Worm (Caenorhabditis elegans) whole organism, mixed stage, embryonic: ENCODE data around the gene F49C12.1.

ENCODE experiments used
- M03D4.4 ChIP-seq: sonication (generic microtip); optimal IDR thresholded peaks from 2 replicates; lab custom pipeline; 2017; ENCODE audit warnings: mild to moderate bottlenecking, missing genetic modification characterization, missing compliant biosample characterization
- bed-3 ChIP-seq: fragments of 200-800 bp; sonication (Bioruptor generic); optimal IDR thresholded peaks from 3 replicates; lab custom pipeline; 2018; ENCODE audit warnings: mild to moderate bottlenecking, missing genetic modification characterization, moderate library complexity, missing compliant biosample characterization
- blmp-1 ChIP-seq: fragments of 150-350 bp; optimal IDR thresholded peaks from 2 replicates; lab custom pipeline; 2014; ENCODE audit warnings: missing biosample characterization, missing genetic modification characterization
- ceh-39 ChIP-seq: fragments of 150-350 bp; optimal IDR thresholded peaks from 2 replicates; lab custom pipeline; 2014; ENCODE audit warnings: missing biosample characterization, missing genetic modification characterization
- ceh-43 ChIP-seq: fragments of 200-800 bp; sonication (Bioruptor generic); optimal IDR thresholded peaks from 2 replicates; lab custom pipeline; 2018; ENCODE audit warnings: mild to moderate bottlenecking, missing genetic modification characterization, moderate library complexity, missing compliant biosample characterization
- ceh-83 ChIP-seq: fragments of 200-800 bp; sonication (Bioruptor generic); optimal IDR thresholded peaks from 2 replicates; lab custom pipeline; 2018; ENCODE audit warnings: mild to moderate bottlenecking, missing genetic modification characterization, missing compliant biosample characterization
- ces-1 ChIP-seq: fragments of 150-350 bp; optimal IDR thresholded peaks from 2 replicates; lab custom pipeline; 2014; ENCODE audit warnings: missing biosample characterization, missing genetic modification reagents, missing genetic modification characterization
- cnd-1 ChIP-seq: fragments of 200-800 bp; sonication (Bioruptor generic); optimal IDR thresholded peaks from 2 replicates; lab custom pipeline; 2018; ENCODE audit warnings: mild to moderate bottlenecking, missing genetic modification characterization, missing compliant biosample characterization
- drap-1 ChIP-seq: fragments of 200-800 bp; sonication (Bioruptor generic); optimal IDR thresholded peaks from 3 replicates; lab custom pipeline; 2018; ENCODE audit warnings: mild to moderate bottlenecking, missing genetic modification characterization, missing compliant biosample characterization
- elt-1 ChIP-seq: sonication (generic microtip); optimal IDR thresholded peaks from 2 replicates; lab custom pipeline; 2017; ENCODE audit warnings: missing genetic modification characterization, mild to moderate bottlenecking, missing compliant biosample characterization, antibody characterized with exemption, moderate library complexity, borderline replicate concordance; ENCODE audit not compliant: insufficient read depth
- elt-3 ChIP-seq: fragments of 150-350 bp; optimal IDR thresholded peaks from 2 replicates; lab custom pipeline; 2014; ENCODE audit warnings: missing biosample characterization, missing genetic modification characterization
- flh-1 ChIP-seq: fragments of 200-800 bp; sonication (Bioruptor generic); optimal IDR thresholded peaks from 2 replicates; lab custom pipeline; 2018; ENCODE audit warnings: mild to moderate bottlenecking, missing genetic modification characterization, moderate library complexity, missing compliant biosample characterization
- ham-2 ChIP-seq: fragments of 200-800 bp; sonication (Bioruptor generic); optimal IDR thresholded peaks from 2 replicates; lab custom pipeline; 2018; ENCODE audit warnings: mild to moderate bottlenecking, missing genetic modification characterization, missing compliant biosample characterization
- hlh-1 ChIP-seq: fragments of 150-350 bp; optimal IDR thresholded peaks from 2 replicates; lab custom pipeline; 2014; ENCODE audit warnings: missing biosample characterization, missing genetic modification reagents, missing genetic modification characterization
- lin-13 ChIP-seq: fragments of 150-350 bp; optimal IDR thresholded peaks from 2 replicates; lab custom pipeline; 2014; ENCODE audit warnings: missing biosample characterization, missing genetic modification characterization
- lin-32 ChIP-seq: fragments of 200-800 bp; sonication (Bioruptor generic); optimal IDR thresholded peaks from 2 replicates; lab custom pipeline; 2018; ENCODE audit warnings: mild to moderate bottlenecking, missing genetic modification characterization, missing compliant biosample characterization
- lsy-2 ChIP-seq: fragments of 150-350 bp; optimal IDR thresholded peaks from 2 replicates; lab custom pipeline; 2014; ENCODE audit warnings: missing biosample characterization, missing genetic modification characterization
- mab-5 ChIP-seq: fragments of 150-350 bp; optimal IDR thresholded peaks from 2 replicates; lab custom pipeline; 2014; ENCODE audit warnings: missing biosample characterization, missing genetic modification characterization
- mep-1 ChIP-seq: fragments of 150-350 bp; optimal IDR thresholded peaks from 2 replicates; lab custom pipeline; 2017; ENCODE audit warnings: missing biosample characterization, missing genetic modification reagents, missing genetic modification characterization, inconsistent platforms
- mls-2 ChIP-seq: sonication (generic microtip); optimal IDR thresholded peaks from 2 replicates; lab custom pipeline; 2016; ENCODE audit warnings: mild to moderate bottlenecking, missing genetic modification characterization, moderate library complexity, missing compliant biosample characterization
- nhr-12 ChIP-seq: fragments of 150-350 bp; optimal IDR thresholded peaks from 2 replicates; lab custom pipeline; 2014; ENCODE audit warnings: missing biosample characterization, missing genetic modification characterization
- nhr-2 ChIP-seq: fragments of 150-350 bp; optimal IDR thresholded peaks from 2 replicates; lab custom pipeline; 2014; ENCODE audit warnings: missing biosample characterization, missing genetic modification characterization
- nhr-237 ChIP-seq: fragments of 150-350 bp; optimal IDR thresholded peaks from 2 replicates; lab custom pipeline; 2014; ENCODE audit warnings: missing biosample characterization, missing genetic modification characterization
- nhr-28 ChIP-seq: fragments of 150-350 bp; optimal IDR thresholded peaks from 2 replicates; lab custom pipeline; 2014; ENCODE audit warnings: missing biosample characterization, missing genetic modification characterization
- nhr-76 ChIP-seq: sonication (generic microtip); optimal IDR thresholded peaks from 2 replicates; lab custom pipeline; 2017; ENCODE audit warnings: missing biosample characterization, missing genetic modification characterization
- pha-4 ChIP-seq: fragments of 150-350 bp; optimal IDR thresholded peaks from 2 replicates; lab custom pipeline; 2018; ENCODE audit warnings: missing biosample characterization, missing genetic modification reagents, missing genetic modification characterization
- sem-2 ChIP-seq: fragments of 200-800 bp; sonication (Bioruptor generic); optimal IDR thresholded peaks from 2 replicates; lab custom pipeline; 2018; ENCODE audit warnings: mild to moderate bottlenecking, missing genetic modification characterization, missing compliant biosample characterization
- snpc-4 ChIP-seq: fragments of 150-350 bp; optimal IDR thresholded peaks from 2 replicates; lab custom pipeline; 2014; ENCODE audit warnings: missing biosample characterization, missing genetic modification characterization
- sptf-1 ChIP-seq: sonication (generic microtip); optimal IDR thresholded peaks from 2 replicates; lab custom pipeline; 2017; ENCODE audit warnings: mild to moderate bottlenecking, missing genetic modification characterization, moderate library complexity, missing compliant biosample characterization
- tbx-8 ChIP-seq: fragments of 200-800 bp; sonication (Bioruptor generic); optimal IDR thresholded peaks from 2 replicates; lab custom pipeline; 2018; ENCODE audit warnings: mild to moderate bottlenecking, missing genetic modification characterization, moderate library complexity, missing compliant biosample characterization
- unc-120 ChIP-seq: sonication (generic microtip); optimal IDR thresholded peaks from 2 replicates; lab custom pipeline; 2017; ENCODE audit warnings: missing genetic modification characterization, missing compliant biosample characterization; ENCODE audit not compliant: poor library complexity, severe bottlenecking
- unc-39 ChIP-seq: fragments of 150-350 bp; optimal IDR thresholded peaks from 2 replicates; lab custom pipeline; 2014; ENCODE audit warnings: missing biosample characterization, missing genetic modification characterization
- unc-62 ChIP-seq: fragments of 150-350 bp; optimal IDR thresholded peaks from 2 replicates; lab custom pipeline; 2014; ENCODE audit warnings: missing biosample characterization, missing genetic modification reagents, missing genetic modification characterization
- zip-8 ChIP-seq: fragments of 150-350 bp; optimal IDR thresholded peaks from 2 replicates; lab custom pipeline; 2014; ENCODE audit warnings: missing biosample characterization, missing genetic modification characterization
- ztf-11 ChIP-seq: fragments of 150-350 bp; optimal IDR thresholded peaks from 2 replicates; lab custom pipeline; 2014; ENCODE audit warnings: missing biosample characterization, missing genetic modification characterization

The F49C12.1 gene

ce11 chrIV:9268916-9269315 is 27.2 kb downstream of the F49C12.1 start:
- TF ChIP-seq hlh-1 (tag; lab: Kevin White, UChicago) (peak; percentile 11), ceh-39 (tag; lab: Kevin White, UChicago) (peak; percentile 27), nhr-28 (tag; lab: Kevin White, UChicago) (no peak), lsy-2 (no peak), drap-1 (GFP tag; lab: Kevin White, UChicago) (peak; percentile 22), mep-1 (peak; percentile 20), lin-32 (GFP tag; lab: Kevin White, UChicago) (no peak), sptf-1 (tag; lab: Kevin White, UChicago) (no peak), ceh-43 (no peak), unc-62 (peak; percentile 46), tbx-8 (peak; percentile 14), unc-120 (tag; lab: Kevin White, UChicago) (peak; percentile 7), mab-5 (tag; lab: Kevin White, UChicago) (no peak), lin-13 (peak; percentile 1), nhr-76 (tag; lab: Kevin White, UChicago) (no peak), ces-1 (no peak), elt-1 (tag; lab: Kevin White, UChicago) (no peak), mls-2 (no peak), nhr-237 (no peak), ceh-83 (peak; percentile 37), blmp-1 (tag; lab: Kevin White, UChicago) (no peak), nhr-12 (tag; lab: Kevin White, UChicago) (no peak), bed-3 (GFP tag; lab: Kevin White, UChicago) (no peak), zip-8 (tag; lab: Kevin White, UChicago) (no peak), flh-1 (GFP tag; lab: Kevin White, UChicago) (no peak), ham-2 (GFP tag; lab: Kevin White, UChicago) (peak; percentile 55), sem-2 (GFP tag; lab: Kevin White, UChicago) (no peak), M03D4.4 (tag; lab: Kevin White, UChicago) (peak; percentile 41), cnd-1 (peak; percentile 32), elt-3 (tag; lab: Kevin White, UChicago) (no peak), ztf-11 (tag; lab: Kevin White, UChicago) (peak; percentile 68), pha-4 (no peak), nhr-2 (tag; lab: Kevin White, UChicago) (no peak), unc-39 (tag; lab: Kevin White, UChicago) (no peak), snpc-4 (no peak)

- TF ChIP-seq tbx-8 (no peak), lsy-2 (no peak), cnd-1 (peak; percentile 28), nhr-2 (tag; lab: Kevin White, UChicago) (peak; percentile 74), ceh-39 (tag; lab: Kevin White, UChicago) (no peak)
- TF ChIP-seq, all 35 proteins: peak for 2
Observed at ce11 chrIV:9267581-9267980, 28.6 kb downstream of the F49C12.1 start.

ce11 chrIV:9266464-9266863 is 29.7 kb downstream of the F49C12.1 start, which contains the start of gene Y11D7A.19:
Y11D7A.19 (minus strand) TSS chrIV:9266564.
- TF ChIP-seq lsy-2, result no peak
- no peak for TF ChIP-seq ces-1
- no peak for TF ChIP-seq cnd-1
- no peak for TF ChIP-seq lin-32 (GFP tag; lab: Kevin White, UChicago)
- TF ChIP-seq sem-2 (GFP tag; lab: Kevin White, UChicago), result no peak
- no peak for TF ChIP-seq elt-1 (tag; lab: Kevin White, UChicago)
- no peak for TF ChIP-seq nhr-237
- TF ChIP-seq sptf-1 (tag; lab: Kevin White, UChicago), result no peak
- no peak for TF ChIP-seq unc-120 (tag; lab: Kevin White, UChicago)
- no peak for TF ChIP-seq mep-1
- no peak for TF ChIP-seq mls-2
- TF ChIP-seq flh-1 (GFP tag; lab: Kevin White, UChicago), result no peak
- no peak for TF ChIP-seq tbx-8

- TF ChIP-seq elt-1 (tag; lab: Kevin White, UChicago) (no peak), nhr-76 (tag; lab: Kevin White, UChicago) (no peak), snpc-4 (no peak), cnd-1 (no peak), ces-1 (no peak), bed-3 (GFP tag; lab: Kevin White, UChicago) (no peak)
Observed at ce11 chrIV:9264513-9264912, 31.6 kb downstream of the F49C12.1 start.
